Fruit fly (Drosophila melanogaster): Measurements from ENCODE around the gene glec.

The glec gene

dm6 chr3R:21864992-21865391 lies 8.9 kb upstream of the glec start, which contains the start of gene lsn (continued):
- TF ChIP-seq ash1 (GFP tag; optimal IDR thresholded peaks at IDR 0.05), result no peak
- TF ChIP-seq CG10366 (GFP tag; IDR thresholded peaks at IDR 0.05), result no peak
- no peak for TF ChIP-seq CG11696 (GFP tag; IDR thresholded peaks at IDR 0.05)
- TF ChIP-seq Myb (GFP tag; optimal IDR thresholded peaks at IDR 0.05), result no peak
- TF ChIP-seq CG1832 (GFP tag; optimal IDR thresholded peaks at IDR 0.05), result no peak
- TF ChIP-seq Tbp (GFP tag; optimal IDR thresholded peaks at IDR 0.05), result no peak
- TF ChIP-seq sens-2 (GFP tag; IDR thresholded peaks at IDR 0.05), result no peak
- TF ChIP-seq ems (GFP tag; optimal IDR thresholded peaks at IDR 0.05), result no peak
- peak; percentile 31 for TF ChIP-seq grau (tag; optimal IDR thresholded peaks at IDR 0.05)
- peak; percentile 37 for TF ChIP-seq ATbp (GFP tag; optimal IDR thresholded peaks at IDR 0.05)
- no peak for TF ChIP-seq Hr78 (GFP tag; optimal IDR thresholded peaks at IDR 0.05)
- no peak for TF ChIP-seq B-H1 (GFP tag; IDR thresholded peaks at IDR 0.05)
- no peak for TF ChIP-seq ato (GFP tag; IDR thresholded peaks at IDR 0.05; ENCODE audit: partially characterized antibody)
- no peak for TF ChIP-seq Jarid2 (GFP tag; optimal IDR thresholded peaks at IDR 0.05)
- TF ChIP-seq slp2 (GFP tag; optimal IDR thresholded peaks at IDR 0.05), result no peak
- TF ChIP-seq sc (optimal IDR thresholded peaks at IDR 0.05), result no peak
- TF ChIP-seq sc (GFP tag; optimal IDR thresholded peaks at IDR 0.05), result no peak
- no peak for TF ChIP-seq corto (GFP tag; optimal IDR thresholded peaks at IDR 0.05)
- TF ChIP-seq eyg (GFP tag; optimal IDR thresholded peaks at IDR 0.05), result no peak
- TF ChIP-seq CG17186 (GFP tag; optimal IDR thresholded peaks at IDR 0.05), result peak; percentile 99
- TF ChIP-seq zen (tag; optimal IDR thresholded peaks at IDR 0.05), result no peak
- peak; percentile 55 for TF ChIP-seq HmgZ (tag; optimal IDR thresholded peaks at IDR 0.05)
- TF ChIP-seq lov (optimal IDR thresholded peaks at IDR 0.05), result no peak
- TF ChIP-seq lov (GFP tag; IDR thresholded peaks at IDR 0.05), result no peak
- no peak for TF ChIP-seq ab (GFP tag; optimal IDR thresholded peaks at IDR 0.05)
- no peak for TF ChIP-seq CG12744 (GFP tag; optimal IDR thresholded peaks at IDR 0.05)
- TF ChIP-seq CG31365 (tag; optimal IDR thresholded peaks at IDR 0.05), result no peak
- no peak for TF ChIP-seq B-H2 (GFP tag; optimal IDR thresholded peaks at IDR 0.05)
- peak; percentile 55 for TF ChIP-seq CG33557 (GFP tag; optimal IDR thresholded peaks at IDR 0.05)
- no peak for TF ChIP-seq Sin3A (optimal IDR thresholded peaks at IDR 0.05)
- TF ChIP-seq CG16815 (GFP tag; optimal IDR thresholded peaks at IDR 0.05), result no peak
- TF ChIP-seq CG13424 (tag; optimal IDR thresholded peaks at IDR 0.05), result peak; percentile 29
- TF ChIP-seq CG6854 (GFP tag; optimal IDR thresholded peaks at IDR 0.05), result no peak
- TF ChIP-seq CG9609 (GFP tag; optimal IDR thresholded peaks at IDR 0.05), result no peak
- TF ChIP-seq CG5953 (GFP tag; IDR thresholded peaks at IDR 0.05), result no peak
- no peak for TF ChIP-seq mam (GFP tag; optimal IDR thresholded peaks at IDR 0.05)
- no peak for TF ChIP-seq CG10431 (GFP tag; optimal IDR thresholded peaks at IDR 0.05)
- TF ChIP-seq tin (GFP tag; optimal IDR thresholded peaks at IDR 0.05), result no peak
- TF ChIP-seq sens (GFP tag), result peak; percentile 49
- peak; percentile 32 for TF ChIP-seq CoRest (tag; optimal IDR thresholded peaks at IDR 0.05)
- no peak for TF ChIP-seq HmgD (GFP tag; optimal IDR thresholded peaks at IDR 0.05)
- TF ChIP-seq ind (GFP tag; optimal IDR thresholded peaks at IDR 0.05), result no peak
- TF ChIP-seq hkb (optimal IDR thresholded peaks at IDR 0.05), result no peak
- TF ChIP-seq hkb (GFP tag; IDR thresholded peaks at IDR 0.05), result no peak
- no peak for TF ChIP-seq CG31388 (GFP tag; optimal IDR thresholded peaks at IDR 0.05)
- no peak for TF ChIP-seq CG4282 (GFP tag; optimal IDR thresholded peaks at IDR 0.05)
- TF ChIP-seq btn (GFP tag; optimal IDR thresholded peaks at IDR 0.05), result no peak
- no peak for TF ChIP-seq cg (GFP tag; optimal IDR thresholded peaks at IDR 0.05)
- TF ChIP-seq shn (GFP tag; optimal IDR thresholded peaks at IDR 0.05), result no peak
- no peak for TF ChIP-seq CG6683 (GFP tag; optimal IDR thresholded peaks at IDR 0.05)
- TF ChIP-seq Sry-β (GFP tag; optimal IDR thresholded peaks at IDR 0.05), result no peak
- TF ChIP-seq Trl (optimal IDR thresholded peaks at IDR 0.05), result no peak
- no peak for TF ChIP-seq Trl (GFP tag; optimal IDR thresholded peaks at IDR 0.05)
- TF ChIP-seq CG6654 (GFP tag; optimal IDR thresholded peaks at IDR 0.05), result no peak
